Worm (Caenorhabditis elegans): Measurements from ENCODE around the gene C52B11.5.

C52B11.5 gene

DNA sequence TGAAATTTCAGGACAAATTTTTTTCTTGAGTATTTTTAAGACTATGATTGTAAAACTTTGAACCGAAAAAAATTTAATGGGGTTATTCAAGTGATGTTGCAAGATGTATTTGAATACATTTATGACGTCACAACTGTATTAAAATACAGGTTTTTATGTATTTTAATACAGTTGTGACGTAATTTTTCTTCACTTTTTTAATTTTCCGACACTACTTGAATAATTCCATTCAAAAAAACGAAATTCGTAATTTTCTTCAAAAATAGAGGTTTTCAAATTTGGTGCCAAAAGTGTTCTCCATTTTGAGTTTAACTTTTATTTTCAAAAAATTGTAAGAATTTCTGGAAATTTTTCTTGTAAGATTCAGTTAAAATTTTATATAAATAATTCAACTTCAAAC, 29.8 kb upstream of the C52B11.5 start:
- no peak for TF ChIP-seq ceh-30 (tag; optimal IDR thresholded peaks at IDR 0.05)
- no peak for TF ChIP-seq ceh-18 (tag; optimal IDR thresholded peaks at IDR 0.05)
- TF ChIP-seq ahr-1 (tag; optimal IDR thresholded peaks at IDR 0.05): no peak
- TF ChIP-seq K02D7.2 (tag; optimal IDR thresholded peaks at IDR 0.05): no peak
- TF ChIP-seq zip-5 (tag; optimal IDR thresholded peaks at IDR 0.05): no peak
- no peak for TF ChIP-seq sdc-2 (tag; optimal IDR thresholded peaks at IDR 0.05)
- no peak for TF ChIP-seq K09A11.1 (tag; optimal IDR thresholded peaks at IDR 0.05; ENCODE audit: insufficient read depth)
- no peak for TF ChIP-seq ets-4 (tag; optimal IDR thresholded peaks at IDR 0.05)
- no peak for TF ChIP-seq pax-1 (tag; optimal IDR thresholded peaks at IDR 0.05)
- no peak for TF ChIP-seq unc-42 (tag; optimal IDR thresholded peaks at IDR 0.05)
- no peak for TF ChIP-seq ceh-6 (GFP tag; optimal IDR thresholded peaks at IDR 0.05)

DNA sequence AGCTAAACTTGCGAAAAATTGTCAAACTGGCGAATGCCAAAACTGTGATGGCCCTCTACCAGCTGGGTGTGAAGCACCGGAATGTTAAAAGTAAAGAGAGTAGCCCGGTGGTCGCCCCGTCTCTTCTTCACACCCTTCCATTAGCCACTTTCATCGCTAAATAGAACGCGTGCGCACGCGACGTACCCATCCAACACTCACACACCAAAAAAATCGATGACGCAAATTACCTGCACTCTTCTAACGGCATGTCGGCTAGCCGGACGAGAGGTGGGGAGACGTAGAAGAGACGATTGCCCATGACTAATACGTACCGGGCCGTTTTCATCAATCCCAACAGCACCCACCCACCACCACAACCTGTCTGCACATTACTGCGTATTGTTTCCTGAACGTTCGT, 28.4 kb upstream of the C52B11.5 start:
- TF ChIP-seq elt-4 (tag; optimal IDR thresholded peaks at IDR 0.05): no peak
- TF ChIP-seq ttx-3 (tag; optimal IDR thresholded peaks at IDR 0.05): no peak
- peak; percentile 37 for TF ChIP-seq ceh-31 (tag; optimal IDR thresholded peaks at IDR 0.05)
- no peak for TF ChIP-seq ceh-18 (tag; optimal IDR thresholded peaks at IDR 0.05)
- TF ChIP-seq ceh-24 (tag; optimal IDR thresholded peaks at IDR 0.05): no peak
- TF ChIP-seq pax-1 (tag; optimal IDR thresholded peaks at IDR 0.05): no peak
- TF ChIP-seq pqm-1 (tag; optimal IDR thresholded peaks at IDR 0.05): no peak
- TF ChIP-seq sox-4 (tag; optimal IDR thresholded peaks at IDR 0.05): no peak
- TF ChIP-seq C08G9.2 (tag; optimal IDR thresholded peaks at IDR 0.05): no peak
- TF ChIP-seq unc-55 (GFP tag; optimal IDR thresholded peaks at IDR 0.05): no peak
- TF ChIP-seq mec-3 (tag; optimal IDR thresholded peaks at IDR 0.05; ENCODE audit: borderline replicate concordance): no peak
- TF ChIP-seq ceh-48 (tag; optimal IDR thresholded peaks at IDR 0.05): peak; percentile 32
- TF ChIP-seq pat-9 (tag; optimal IDR thresholded peaks at IDR 0.05): no peak
- peak; percentile 30 for TF ChIP-seq tbx-2 (tag; optimal IDR thresholded peaks at IDR 0.05)
- TF ChIP-seq sdc-2 (tag; optimal IDR thresholded peaks at IDR 0.05): peak; percentile 64
- TF ChIP-seq elt-2 (tag; optimal IDR thresholded peaks at IDR 0.05): no peak
- peak; percentile 24 for TF ChIP-seq hlh-30 (tag; optimal IDR thresholded peaks at IDR 0.05; ENCODE audit: insufficient read depth)
- TF ChIP-seq ceh-34 (tag; optimal IDR thresholded peaks at IDR 0.05): no peak
- no peak for TF ChIP-seq ceh-14 (tag; optimal IDR thresholded peaks at IDR 0.05)
- TF ChIP-seq ceh-6 (GFP tag; optimal IDR thresholded peaks at IDR 0.05): no peak
- TF ChIP-seq sox-2 (GFP tag; IDR thresholded peaks at IDR 0.05): no peak
- no peak for TF ChIP-seq tbx-7 (tag; optimal IDR thresholded peaks at IDR 0.05)
- no peak for TF ChIP-seq C38D4.7 (GFP tag; optimal IDR thresholded peaks at IDR 0.05)

DNA sequence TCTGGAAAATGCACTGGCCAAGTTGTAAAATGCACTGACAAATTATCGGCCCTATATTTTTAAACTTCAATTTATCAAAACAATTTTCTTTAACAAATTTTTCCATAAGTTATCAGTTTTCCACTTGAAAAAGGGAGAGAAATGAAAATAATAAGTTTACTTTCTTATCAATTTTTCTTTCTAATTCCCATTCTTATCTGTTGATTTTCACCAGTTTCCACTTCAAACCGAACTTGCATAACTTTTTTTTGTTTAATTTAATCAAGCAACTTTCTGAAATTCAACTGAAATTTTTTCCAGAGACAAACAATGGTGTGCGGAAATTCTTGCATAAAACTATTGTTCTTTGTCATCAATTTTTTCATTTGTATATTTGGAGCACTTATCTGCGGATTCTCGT, 26.9 kb upstream of the C52B11.5 start, which contains the start of gene tsp-9:
Gene tsp-9, plus strand, starts transcription at position 301 of the 400 bp plus-strand sequence.
- TF ChIP-seq Y22D7AL.16 (tag; optimal IDR thresholded peaks at IDR 0.05) (no peak), hlh-8 (tag; optimal IDR thresholded peaks at IDR 0.05) (no peak), sdc-2 (tag; optimal IDR thresholded peaks at IDR 0.05) (no peak), C08G9.2 (tag; optimal IDR thresholded peaks at IDR 0.05) (no peak), C38D4.7 (GFP tag; optimal IDR thresholded peaks at IDR 0.05) (no peak), nhr-11 (tag; optimal IDR thresholded peaks at IDR 0.05) (no peak), ceh-9 (tag; optimal IDR thresholded peaks at IDR 0.05) (no peak), mec-3 (tag; optimal IDR thresholded peaks at IDR 0.05; ENCODE audit: borderline replicate concordance) (no peak), ztf-16 (tag; optimal IDR thresholded peaks at IDR 0.05) (no peak), tbx-7 (tag; optimal IDR thresholded peaks at IDR 0.05) (no peak)

DNA sequence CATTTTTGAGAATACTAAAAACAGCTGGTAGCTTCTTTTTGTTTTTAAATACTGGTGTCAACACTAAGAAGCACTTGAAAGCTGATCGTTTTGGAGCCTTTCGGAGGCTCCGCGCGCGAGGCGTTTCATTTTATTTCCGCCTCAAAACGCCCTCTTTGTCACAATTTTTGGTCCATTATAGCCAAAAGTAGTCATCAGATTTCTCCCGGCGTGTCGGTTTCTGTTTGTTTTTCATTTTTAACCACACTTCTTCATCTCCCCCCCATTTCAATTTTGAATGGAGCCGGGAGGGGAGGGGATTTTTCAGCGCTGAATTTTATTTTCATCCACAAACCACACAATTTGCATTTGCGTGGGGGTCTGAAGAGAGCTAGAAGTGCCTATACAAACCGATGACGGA, 22.9 kb upstream of the C52B11.5 start, which contains the start of gene C25G6.4:
Gene C25G6.4, minus strand, starts transcription at position 101 of the 400 bp plus-strand sequence.
- TF ChIP-seq unc-3 (GFP tag; conservative IDR thresholded peaks at IDR 0.05) (no peak), unc-3 (tag; optimal IDR thresholded peaks at IDR 0.05) (no peak), lin-11 (tag; optimal IDR thresholded peaks at IDR 0.05) (no peak), ztf-16 (tag; optimal IDR thresholded peaks at IDR 0.05) (no peak), pat-9 (tag; optimal IDR thresholded peaks at IDR 0.05) (no peak), ceh-14 (tag; optimal IDR thresholded peaks at IDR 0.05) (no peak)

Data from whole organism, late embryonic.